Worm (Caenorhabditis elegans): Measurements from ENCODE around the gene rad-54.L2.

rad-54.L2 gene

DNA sequence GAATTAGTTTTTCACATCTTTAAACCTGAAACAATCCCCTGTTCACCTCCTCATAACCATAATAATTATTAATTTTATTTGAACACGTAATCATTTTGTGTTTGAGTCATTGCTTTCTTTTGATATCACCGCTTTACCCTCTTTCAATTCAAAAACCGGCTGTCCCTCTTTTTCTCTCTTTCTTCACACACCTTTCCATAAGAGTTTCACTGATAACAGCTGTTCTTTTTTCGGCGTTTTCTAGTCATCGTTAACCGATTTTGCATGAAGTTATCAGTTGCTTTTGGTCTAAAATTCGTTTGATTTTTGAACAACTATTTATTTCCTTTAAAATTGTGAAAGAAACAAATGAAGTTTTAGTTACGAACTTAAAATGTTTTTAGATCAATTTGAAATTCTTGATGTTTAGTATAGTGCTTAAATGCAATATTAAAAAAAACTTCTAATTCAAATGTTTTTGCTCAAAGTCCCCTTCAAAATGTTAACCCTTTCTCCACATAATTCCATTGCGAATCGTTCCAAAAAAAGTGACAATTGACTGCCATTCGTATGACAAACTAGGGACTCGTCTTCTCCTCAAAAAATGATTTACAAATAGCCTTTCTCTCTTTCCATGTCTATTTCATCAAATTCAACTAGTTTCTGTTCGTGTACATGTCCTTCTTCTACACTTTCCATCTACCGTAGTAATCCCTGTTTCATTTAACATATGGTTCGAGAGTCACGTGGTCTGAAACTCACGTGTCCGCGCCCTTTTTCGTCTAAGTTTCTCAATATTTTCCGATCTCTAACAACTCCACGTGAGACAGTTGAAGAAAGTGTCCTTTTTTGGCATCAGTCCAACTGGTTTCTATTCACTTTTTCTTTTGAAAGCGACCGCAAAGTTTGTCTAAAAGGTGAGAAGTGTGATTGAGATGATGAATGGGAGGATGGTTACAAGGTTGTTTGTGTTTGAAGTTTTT is 55.5 kb downstream of the rad-54.L2 start:
- TF ChIP-seq T23F11.4 (GFP tag; optimal IDR thresholded peaks at IDR 0.05) = no peak
- TF ChIP-seq hlh-30 (tag; optimal IDR thresholded peaks at IDR 0.05; ENCODE audit: insufficient read depth) = peak; percentile 65

All from whole organism, late embryonic.